Worm (Caenorhabditis elegans): ENCODE measurements around the gene R07E5.5.

- TF ChIP-seq cog-1 (tag; optimal IDR thresholded peaks at IDR 0.05): no peak
- no peak for TF ChIP-seq tab-1 (GFP tag; IDR thresholded peaks at IDR 0.05)
- TF ChIP-seq flt-1 (GFP tag; IDR thresholded peaks at IDR 0.05): no peak
- no peak for TF ChIP-seq ref-1 (GFP tag; conservative IDR thresholded peaks at IDR 0.05)
- no peak for TF ChIP-seq ztf-23 (GFP tag; IDR thresholded peaks at IDR 0.05)
- TF ChIP-seq ztf-29 (GFP tag; IDR thresholded peaks at IDR 0.05): no peak
Observed at ce11 chrIII:4415135-4415534, 17.9 kb downstream of the R07E5.5 start, which contains the start of gene R07E5.11.
